Fruit fly (Drosophila melanogaster): ENCODE data around the gene neo.
A peak's percentile ranks its signal among the peaks of the same experiment; 100 is the strongest.

neo gene

DNA sequence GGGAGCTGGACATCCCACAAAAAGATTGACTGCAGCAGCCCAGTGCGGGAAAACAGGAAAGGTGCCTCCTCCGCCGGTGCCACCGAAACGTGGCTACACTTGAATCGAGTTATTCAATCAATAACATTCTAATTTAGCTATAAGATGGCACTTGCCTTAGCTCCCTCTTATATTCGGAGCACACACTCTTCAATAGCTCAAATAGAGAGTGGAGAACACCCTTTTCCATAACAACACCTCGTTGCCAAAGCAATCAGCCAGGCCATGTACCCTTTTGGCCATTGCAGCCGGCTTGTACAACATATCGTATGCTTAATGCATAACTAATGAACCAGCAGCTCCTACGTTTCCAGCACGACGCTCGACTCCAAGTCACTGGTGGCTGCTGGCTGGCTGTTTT lies 18.8 kb downstream of the neo start:
- TF ChIP-seq CG31224 (GFP tag; IDR thresholded peaks at IDR 0.05) (no peak), CG30403 (GFP tag; optimal IDR thresholded peaks at IDR 0.05) (no peak), Drgx (GFP tag; IDR thresholded peaks at IDR 0.05) (peak; percentile 59), toy (GFP tag; IDR thresholded peaks at IDR 0.05) (no peak), vvl (GFP tag; IDR thresholded peaks at IDR 0.05) (peak; percentile 56; the same call in 1 of the 2 replicates), D (optimal IDR thresholded peaks at IDR 0.05) (no peak), D (GFP tag; optimal IDR thresholded peaks at IDR 0.05) (no peak)

DNA sequence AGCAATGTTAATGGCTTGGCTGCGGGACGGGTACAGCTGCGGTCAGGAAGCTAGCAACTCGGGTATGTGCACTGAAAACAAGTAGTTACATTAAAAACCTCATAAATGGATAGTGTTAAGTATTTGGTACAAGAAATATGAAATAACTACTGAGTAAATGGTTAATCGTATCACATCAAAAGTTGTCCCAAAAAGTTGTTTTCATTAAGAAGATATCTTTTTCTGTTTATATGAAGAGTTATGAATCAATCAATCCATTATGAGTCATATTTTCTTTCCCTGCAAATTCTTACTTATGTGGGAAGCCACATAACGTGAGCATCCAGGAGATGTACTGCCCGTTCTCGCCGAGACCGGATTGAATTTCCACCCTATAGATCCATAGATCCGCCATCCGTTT lies 19.8 kb downstream of the neo start:
- peak; percentile 0 for TF ChIP-seq CG10979 (tag; optimal IDR thresholded peaks at IDR 0.05)
- TF ChIP-seq Lhr (GFP tag; optimal IDR thresholded peaks at IDR 0.05), result no peak

DNA sequence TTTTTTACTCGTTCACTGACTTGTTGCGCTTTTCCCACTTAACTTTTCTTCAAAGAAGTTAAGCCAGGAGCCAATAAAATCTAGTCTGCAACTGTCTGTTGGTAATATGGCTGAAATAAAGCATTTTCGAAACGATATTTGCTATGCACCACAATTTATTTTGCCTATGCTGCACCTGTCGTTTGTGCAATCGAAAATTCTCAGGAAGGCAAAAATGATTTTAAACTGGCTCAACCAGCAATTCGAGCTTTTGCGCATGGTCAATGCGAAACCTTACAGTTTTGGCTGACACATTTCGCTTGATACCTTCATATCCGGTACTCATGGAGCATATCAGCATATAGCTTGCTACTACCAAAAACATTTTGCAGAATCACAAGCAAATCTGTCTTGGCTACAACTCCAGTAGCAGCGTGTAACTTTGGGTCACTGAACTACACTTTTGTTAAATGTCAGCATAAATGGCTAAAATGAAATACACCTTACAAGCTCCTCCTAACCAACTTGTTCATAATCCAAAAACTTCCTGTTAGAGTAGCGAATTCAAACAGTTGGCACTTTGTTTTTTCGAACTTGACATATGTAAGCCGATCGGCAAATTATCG lies 20.9 kb downstream of the neo start:
- TF ChIP-seq sc (optimal IDR thresholded peaks at IDR 0.05) (no peak), sc (GFP tag; optimal IDR thresholded peaks at IDR 0.05) (no peak), CG7372 (GFP tag; IDR thresholded peaks at IDR 0.05) (no peak), danr (GFP tag; IDR thresholded peaks at IDR 0.05) (no peak), Lhr (GFP tag; optimal IDR thresholded peaks at IDR 0.05) (no peak), CG34422 (GFP tag; IDR thresholded peaks at IDR 0.05) (no peak), CG4854 (GFP tag; optimal IDR thresholded peaks at IDR 0.05) (no peak)

DNA sequence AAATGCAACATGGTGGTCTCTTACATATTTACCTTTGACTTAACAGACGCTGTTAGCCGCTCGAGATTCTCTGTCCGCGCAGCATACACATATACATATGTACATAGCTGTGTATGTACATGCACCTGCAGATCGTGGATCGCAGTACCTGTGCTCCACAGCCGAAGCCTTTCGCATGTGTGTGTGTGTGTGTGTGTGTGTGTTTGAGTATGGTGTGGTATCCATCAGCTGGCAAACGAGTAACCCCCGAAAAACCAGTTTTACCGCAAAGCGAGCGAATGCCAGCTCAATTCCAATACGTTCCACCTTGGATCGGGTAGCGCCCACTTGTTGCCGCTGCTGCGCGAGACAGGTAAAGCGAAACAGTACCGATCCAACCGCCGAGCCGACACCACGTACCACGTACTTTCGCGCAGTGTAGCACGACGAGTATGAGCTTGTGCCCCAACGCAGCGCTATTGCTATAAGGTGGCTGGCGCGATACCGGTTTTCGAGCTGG lies 22.4 kb downstream of the neo start, which contains the start of gene Cad99C:
Cad99C (plus strand) TSS at position 365 of the 499 bp plus-strand sequence.
- 0 out of 2 replicates have a peak, but pooled peaks have one; percentile 9 for TF ChIP-seq CG42726 (GFP tag; IDR thresholded peaks at IDR 0.05; ENCODE audit: partially characterized antibody)
- no peak for TF ChIP-seq Dad (GFP tag; optimal IDR thresholded peaks at IDR 0.05)
- no peak for TF ChIP-seq jumu (GFP tag; optimal IDR thresholded peaks at IDR 0.05)
- TF ChIP-seq exex (tag; optimal IDR thresholded peaks at IDR 0.05), result no peak
- TF ChIP-seq Trl (optimal IDR thresholded peaks at IDR 0.05), result no peak
- peak; percentile 28 for TF ChIP-seq Trl (GFP tag; optimal IDR thresholded peaks at IDR 0.05)
- 0 out of 2 replicates have a peak, but pooled peaks have one; percentile 29 for TF ChIP-seq Atf6 (GFP tag; IDR thresholded peaks at IDR 0.05)
- peak; percentile 38; the same call in 1 of the 2 replicates for TF ChIP-seq esg (GFP tag; conservative IDR thresholded peaks at IDR 0.05)
- peak; percentile 27 for TF ChIP-seq caup (GFP tag; optimal IDR thresholded peaks at IDR 0.05; ENCODE audit: severe bottlenecking)
- TF ChIP-seq Nf-YC (tag; optimal IDR thresholded peaks at IDR 0.05), result no peak
- no peak for TF ChIP-seq Xbp1 (GFP tag; optimal IDR thresholded peaks at IDR 0.05)
- no peak for TF ChIP-seq CG2120 (GFP tag; optimal IDR thresholded peaks at IDR 0.05)
- 0 out of 3 replicates have a peak, but pooled peaks have one; percentile 8 for TF ChIP-seq row (GFP tag; IDR thresholded peaks at IDR 0.05)
- TF ChIP-seq CG34422 (GFP tag; IDR thresholded peaks at IDR 0.05), result 0 out of 3 replicates have a peak, but pooled peaks have one; percentile 38
- TF ChIP-seq Adf1 (GFP tag; IDR thresholded peaks at IDR 0.05), result peak; percentile 36; the same call in 1 of the 2 replicates
- no peak for TF ChIP-seq B-H1 (GFP tag; IDR thresholded peaks at IDR 0.05)
- TF ChIP-seq Optix (GFP tag; IDR thresholded peaks at IDR 0.05), result no peak
- peak; percentile 35; the same call in 1 of the 2 replicates for TF ChIP-seq unc-4 (GFP tag; IDR thresholded peaks at IDR 0.05; ENCODE audit: partially characterized antibody)
- peak; percentile 39; the same call in 1 of the 2 replicates for TF ChIP-seq amos (GFP tag; IDR thresholded peaks at IDR 0.05; ENCODE audit: partially characterized antibody)
- peak; percentile 79 for TF ChIP-seq CG10543 (GFP tag; optimal IDR thresholded peaks at IDR 0.05)
- TF ChIP-seq pb (GFP tag; optimal IDR thresholded peaks at IDR 0.05), result peak; percentile 38
- TF ChIP-seq CG1832 (GFP tag; optimal IDR thresholded peaks at IDR 0.05), result no peak
- no peak for TF ChIP-seq tx (GFP tag; optimal IDR thresholded peaks at IDR 0.05)
- TF ChIP-seq ftz-f1 (GFP tag; optimal IDR thresholded peaks at IDR 0.05), result peak; percentile 53
- no peak for TF ChIP-seq tap (tag; optimal IDR thresholded peaks at IDR 0.05)
- TF ChIP-seq slou (GFP tag; optimal IDR thresholded peaks at IDR 0.05), result no peak
- TF ChIP-seq dimm (GFP tag; IDR thresholded peaks at IDR 0.05), result no peak
- no peak for TF ChIP-seq corto (GFP tag; optimal IDR thresholded peaks at IDR 0.05)
- TF ChIP-seq CG8388 (GFP tag; optimal IDR thresholded peaks at IDR 0.05), result no peak
- TF ChIP-seq bigmax (GFP tag; optimal IDR thresholded peaks at IDR 0.05), result no peak
- TF ChIP-seq yki (optimal IDR thresholded peaks at IDR 0.05), result no peak
- no peak for TF ChIP-seq pho (GFP tag; optimal IDR thresholded peaks at IDR 0.05)
- peak; percentile 11 for TF ChIP-seq NC2α (GFP tag; optimal IDR thresholded peaks at IDR 0.05)

Data from whole organism, embryonic.